Fruit fly (Drosophila melanogaster) whole organism, embryonic: ENCODE data around the gene CG8891.

Source experiments
- CG3163 ChIP-seq: fragments of 200-800 bp; sonication (Bioruptor generic); optimal IDR thresholded peaks from 3 replicates; lab custom pipeline; 2016; ENCODE audit warnings: missing biosample characterization, missing genetic modification characterization
- CrebB ChIP-seq: fragments of 200-800 bp; sonication (Bioruptor generic); optimal IDR thresholded peaks from 3 replicates; lab custom pipeline; 2018; ENCODE audit warnings: missing biosample characterization, mild to moderate bottlenecking, missing genetic modification characterization
- Sin3A ChIP-seq: fragments of >200 bp; optimal IDR thresholded peaks from 2 replicates; lab custom pipeline; 2018

- TF ChIP-seq CG3163: no peak
- TF ChIP-seq Sin3A (lab: Kevin White, UChicago): no peak
- TF ChIP-seq CrebB: no peak
Observed at dm6 chr2L:5002031-5002430, 22.9 kb upstream of the CG8891 start.
